2 worm cellular contexts compared by ENCODE assay signal in the genomic region with DNA sequence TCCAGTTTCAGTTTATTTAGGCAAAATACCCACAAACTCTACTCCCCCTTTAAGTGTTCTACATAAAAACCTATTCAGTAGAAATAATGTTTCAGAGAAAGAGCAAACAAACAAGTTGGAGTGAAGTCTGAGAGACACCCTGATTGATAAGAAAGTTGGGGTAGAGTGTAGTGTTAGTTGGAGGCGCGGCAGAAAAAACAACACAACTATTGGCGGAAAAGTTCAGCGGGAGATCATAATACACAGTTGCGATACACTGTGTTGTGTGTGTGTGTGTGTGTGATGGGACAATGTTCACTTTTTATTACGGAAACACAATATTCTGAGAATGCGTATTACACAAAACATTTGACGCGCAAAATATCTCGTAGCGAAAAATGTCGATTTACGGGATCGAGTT.
A peak's percentile ranks its signal among the peaks of the same experiment; 100 is the strongest.
TF ChIP-seq lines count a peak whose summit lies in the region.

No protein-coding gene starts in this region.

TF ChIP-seq in whole organism, L1 larva, 84 proteins besides CTCF, POLR2A, EP300 and RAD21 (continued from another document):
- TF ChIP-seq nhr-77 (tag; optimal IDR thresholded peaks at IDR 0.05; lab: Kevin White, UChicago) (peak; percentile 83), nhr-90 (tag; optimal IDR thresholded peaks at IDR 0.05; lab: Kevin White, UChicago; ENCODE audit: poor library complexity) (peak; percentile 15)

TF ChIP-seq in whole organism, L4 larva, 104 proteins besides CTCF, POLR2A, EP300 and RAD21 (continued from another document):
- TF ChIP-seq F49E8.2 (tag; optimal IDR thresholded peaks at IDR 0.05; lab: Kevin White, UChicago; ENCODE audit: borderline replicate concordance): no peak
- no peak for TF ChIP-seq arid-1 (GFP tag; conservative IDR thresholded peaks at IDR 0.05; lab: Robert Waterston, UW)
- no peak for TF ChIP-seq mxl-2 (GFP tag; conservative IDR thresholded peaks at IDR 0.05; lab: Robert Waterston, UW)
- no peak for TF ChIP-seq vab-7 (GFP tag; IDR thresholded peaks at IDR 0.05; lab: Robert Waterston, UW)
- no peak for TF ChIP-seq cey-2 (tag; optimal IDR thresholded peaks at IDR 0.05; lab: Kevin White, UChicago; ENCODE audit: borderline replicate concordance, insufficient read depth)
- no peak for TF ChIP-seq daf-16 (GFP tag; optimal IDR thresholded peaks at IDR 0.05; lab: Kevin White, UChicago)
- TF ChIP-seq daf-16 (tag; optimal IDR thresholded peaks at IDR 0.05; lab: Kevin White, UChicago): peak; percentile 79
- TF ChIP-seq egl-27 (tag; optimal IDR thresholded peaks at IDR 0.05; lab: Kevin White, UChicago): no peak
- no peak for TF ChIP-seq mxl-3 (GFP tag; optimal IDR thresholded peaks at IDR 0.05; lab: Kevin White, UChicago)
- no peak for TF ChIP-seq zfp-2 (tag; optimal IDR thresholded peaks at IDR 0.05; lab: Kevin White, UChicago)
TF ChIP-seq in whole organism, L4 larva: peak in this region for 9.
